Fruit fly (Drosophila melanogaster) whole organism: ENCODE results near the gene CG33099.

Experiments
- CG8478 ChIP-seq: fragments of >200 bp; optimal IDR thresholded peaks from 2 replicates; lab custom pipeline; 2018; ENCODE audit warnings: inconsistent platforms
- EcR ChIP-seq, 2 experiments: fragments of >200 bp; optimal IDR thresholded peaks; 2 replicates each; lab custom pipeline; 2017; ENCODE audit warnings: missing biosample characterization in 2 of 2, missing genetic modification characterization in 2 of 2, missing genetic modification reagents in 2 of 2
- psq ChIP-seq: fragments of >200 bp; optimal IDR thresholded peaks from 2 replicates; lab custom pipeline; 2017

DNA sequence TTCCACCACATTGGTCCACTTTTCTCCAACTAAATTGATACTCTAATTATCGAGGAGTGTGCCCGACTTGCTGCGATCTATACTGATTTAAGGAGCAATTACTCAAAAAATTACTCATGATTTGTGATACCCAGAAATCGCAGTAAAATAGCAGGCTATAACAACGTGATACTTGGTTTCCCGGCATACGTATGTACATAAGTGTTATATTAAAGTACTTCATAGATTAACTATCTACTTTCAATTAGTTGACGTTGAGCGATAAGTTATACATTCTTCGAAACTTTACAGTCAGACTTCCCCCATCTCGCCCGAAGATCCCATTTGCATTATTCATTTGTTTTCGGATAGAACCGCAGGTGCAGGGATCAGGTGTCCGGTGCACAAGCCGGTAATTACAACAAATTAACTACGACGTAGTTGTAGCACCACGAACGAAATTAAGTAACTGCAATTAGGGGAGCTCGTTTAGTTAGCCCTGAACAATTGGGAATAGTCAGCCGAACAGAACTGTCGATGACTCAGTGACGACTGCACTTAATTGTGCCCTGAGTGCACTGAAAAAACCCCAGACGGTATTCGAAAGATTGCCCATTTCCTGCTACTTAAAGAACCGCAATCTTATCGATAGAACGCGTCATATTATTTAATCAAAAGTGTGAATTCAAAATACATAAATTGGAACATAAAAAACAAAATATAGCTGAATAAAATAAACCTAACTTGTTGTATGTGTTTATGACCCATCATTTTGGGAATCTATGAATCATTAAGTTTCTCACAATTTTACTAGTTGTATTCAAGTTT, 4.6 kb downstream of the CG33099 start:
- no peak for TF ChIP-seq EcR (GFP tag; optimal IDR thresholded peaks at IDR 0.05; lab: Kevin White, UChicago)
- TF ChIP-seq CG8478 (lab: Kevin White, UChicago), result no peak
- TF ChIP-seq psq, result no peak
